Fruit fly (Drosophila melanogaster): ENCODE results near the gene CG31928.

Gene CG31928

DNA sequence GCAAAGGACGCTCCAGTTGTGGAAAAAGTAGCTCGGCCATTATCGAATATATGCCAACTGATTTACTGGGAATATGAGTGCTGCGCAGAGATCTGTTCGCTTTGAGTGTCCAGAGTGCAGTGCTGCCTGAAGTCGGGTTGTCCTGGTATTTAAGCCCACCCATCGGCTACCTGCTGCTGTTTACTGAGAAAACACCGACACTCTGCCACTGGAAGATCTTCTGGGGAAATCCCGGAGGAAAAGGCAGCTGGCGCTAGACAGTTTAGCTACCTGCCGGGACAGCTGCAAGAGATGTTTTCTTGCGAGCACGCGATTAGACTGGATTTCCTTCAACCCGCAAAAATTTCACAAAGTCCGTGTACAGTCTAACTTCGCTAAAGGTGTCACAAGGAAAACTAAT is 25.9 kb downstream of the CG31928 start, which contains the start of gene halo:
TSS of gene halo (minus strand) at position 127 of the 400 bp plus-strand sequence.
- TF ChIP-seq CTCF (optimal IDR thresholded peaks at IDR 0.05) (no peak), CG8478 (optimal IDR thresholded peaks at IDR 0.05) (no peak)

dm6 chr2L:1520191-1520590 is 28.1 kb downstream of the CG31928 start, which contains the start of gene Or22a:
TSS of gene Or22a (plus strand) at chr2L:1520491.
- no peak for TF ChIP-seq CTCF (optimal IDR thresholded peaks at IDR 0.05)
- TF ChIP-seq CG8478 (optimal IDR thresholded peaks at IDR 0.05): no peak

DNA sequence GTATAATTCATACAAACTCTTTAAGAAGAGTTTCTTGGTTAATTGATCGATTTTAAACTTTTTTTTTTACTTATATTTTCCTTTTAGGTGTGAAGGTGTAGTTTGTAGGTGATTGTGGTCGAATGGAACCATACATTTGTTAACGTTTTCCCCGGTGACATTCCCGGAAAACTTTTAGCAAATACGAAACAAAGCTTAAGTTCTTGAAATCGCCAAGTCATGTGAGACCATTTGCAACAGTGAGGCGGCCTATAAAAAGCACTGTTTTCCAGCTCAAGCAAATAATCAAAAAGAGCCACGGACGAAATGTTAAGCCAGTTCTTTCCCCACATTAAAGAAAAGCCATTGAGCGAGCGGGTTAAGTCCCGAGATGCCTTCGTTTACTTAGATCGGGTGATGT is 30.3 kb downstream of the CG31928 start, which contains the start of gene Or22b:
TSS of gene Or22b (plus strand) at position 301 of the 400 bp plus-strand sequence.
- TF ChIP-seq CG8478 (optimal IDR thresholded peaks at IDR 0.05) (no peak), CTCF (optimal IDR thresholded peaks at IDR 0.05) (no peak)

DNA sequence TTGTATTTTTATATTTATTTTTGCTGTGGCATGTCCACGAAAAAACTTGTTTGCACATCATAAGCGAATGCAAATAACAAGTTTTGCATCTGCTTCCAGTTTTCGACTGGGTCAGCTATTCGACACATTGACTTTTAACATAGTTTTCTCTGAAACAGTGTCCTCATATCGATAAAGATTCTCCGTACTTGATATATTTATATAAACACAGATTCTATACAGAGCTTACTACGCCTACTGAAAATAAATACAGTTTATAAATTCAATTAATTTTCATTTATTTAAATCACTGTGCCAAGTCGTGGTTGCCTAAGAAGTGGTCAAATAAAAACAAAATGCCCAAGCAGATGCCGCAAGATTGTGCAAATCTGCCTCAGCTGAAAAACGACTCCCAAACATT is 43.1 kb downstream of the CG31928 start:
- no peak for TF ChIP-seq CG8478 (optimal IDR thresholded peaks at IDR 0.05)
- no peak for TF ChIP-seq CTCF (optimal IDR thresholded peaks at IDR 0.05)

dm6 chr2L:1538132-1538531 is 46.0 kb downstream of the CG31928 start:
- no peak for TF ChIP-seq CTCF (optimal IDR thresholded peaks at IDR 0.05)

All from S2 (cell line).